Fruit fly (Drosophila melanogaster): ENCODE results near the gene Pif1A.

The Pif1A gene

dm6 chr3R:8818239-8818638 is 17.3 kb upstream of the Pif1A start:
- TF ChIP-seq noc (tag; optimal IDR thresholded peaks at IDR 0.05), result no peak

dm6 chr3R:8815074-8815473 is 14.1 kb upstream of the Pif1A start:
- no peak for TF ChIP-seq noc (tag; optimal IDR thresholded peaks at IDR 0.05)

- peak; percentile 47 for TF ChIP-seq noc (tag; optimal IDR thresholded peaks at IDR 0.05)
These were observed 13.2 kb upstream of the Pif1A start for dm6 chr3R:8814029-8814647.

dm6 chr3R:8813164-8813629 is 12.2 kb upstream of the Pif1A start, which contains the start of gene CG9837:
Gene CG9837 (minus strand): TSS chr3R:8813579.
- TF ChIP-seq noc (tag; optimal IDR thresholded peaks at IDR 0.05), result no peak

dm6 chr3R:8812342-8812966 is 11.5 kb upstream of the Pif1A start:
- TF ChIP-seq noc (tag; optimal IDR thresholded peaks at IDR 0.05), result peak; percentile 3

DNA sequence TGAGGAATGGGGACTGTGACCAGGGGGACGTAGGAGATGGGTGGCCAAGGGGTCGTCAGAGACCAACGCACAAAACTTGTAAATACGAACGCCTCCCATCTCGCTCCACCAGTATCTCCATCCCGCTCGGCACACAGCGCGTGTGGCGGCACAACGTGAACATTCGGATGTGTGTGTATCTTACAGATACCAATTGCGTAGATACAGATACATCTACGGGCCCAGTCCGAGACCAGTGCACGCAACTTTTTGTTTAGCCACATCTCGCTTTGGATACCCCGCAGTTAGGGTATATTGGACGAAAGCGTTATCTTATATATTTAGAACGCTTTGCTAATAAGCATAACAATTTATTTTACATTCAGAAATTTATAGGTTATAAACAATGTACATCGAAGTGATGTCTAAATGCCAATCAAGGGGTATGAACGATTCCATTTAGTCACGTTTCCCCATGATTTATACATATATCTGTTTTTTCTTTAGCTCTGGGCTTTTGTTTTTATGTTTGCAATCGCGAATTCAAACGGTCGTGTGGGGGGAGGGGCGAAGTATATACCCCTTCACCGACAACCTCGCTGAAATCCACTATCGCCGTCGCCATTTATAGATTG is 10.5 kb upstream of the Pif1A start:
- TF ChIP-seq noc (tag; optimal IDR thresholded peaks at IDR 0.05), result peak; percentile 100

DNA sequence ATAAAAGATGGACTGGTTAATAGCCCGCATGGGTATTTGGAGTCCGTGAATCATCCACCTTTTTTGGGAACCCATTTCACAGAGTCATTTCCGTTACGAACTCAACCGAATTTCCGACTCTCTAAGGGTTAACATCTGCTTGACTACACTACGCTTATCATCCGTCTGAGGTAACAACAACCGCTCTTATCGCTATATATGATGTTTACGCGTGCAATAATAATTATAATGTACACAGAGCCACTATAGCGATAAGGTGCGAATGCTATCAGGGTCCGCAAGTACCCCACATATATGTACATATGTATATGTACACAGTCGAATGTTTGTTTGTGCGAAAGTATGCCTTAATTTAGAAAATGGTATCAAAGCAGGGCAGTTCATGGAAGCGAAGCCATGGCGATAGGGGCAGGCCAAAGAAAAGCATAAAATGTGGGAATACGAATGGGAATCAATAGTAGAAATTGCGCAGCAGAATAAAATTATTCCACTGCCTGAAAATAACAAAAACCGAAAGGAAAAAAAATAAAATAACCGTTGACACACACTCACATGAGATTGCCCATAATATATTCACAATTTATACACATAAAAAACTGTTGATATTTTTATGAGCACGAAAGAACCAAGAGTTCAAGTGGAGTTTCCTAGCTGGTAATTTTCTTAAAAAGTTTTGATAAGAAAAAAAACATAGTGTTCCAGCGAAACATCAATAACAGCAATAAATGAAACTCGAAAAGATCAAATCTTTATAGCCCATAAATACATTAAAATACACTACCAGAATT is 9.6 kb upstream of the Pif1A start:
- peak; percentile 74 for TF ChIP-seq noc (tag; optimal IDR thresholded peaks at IDR 0.05)

DNA sequence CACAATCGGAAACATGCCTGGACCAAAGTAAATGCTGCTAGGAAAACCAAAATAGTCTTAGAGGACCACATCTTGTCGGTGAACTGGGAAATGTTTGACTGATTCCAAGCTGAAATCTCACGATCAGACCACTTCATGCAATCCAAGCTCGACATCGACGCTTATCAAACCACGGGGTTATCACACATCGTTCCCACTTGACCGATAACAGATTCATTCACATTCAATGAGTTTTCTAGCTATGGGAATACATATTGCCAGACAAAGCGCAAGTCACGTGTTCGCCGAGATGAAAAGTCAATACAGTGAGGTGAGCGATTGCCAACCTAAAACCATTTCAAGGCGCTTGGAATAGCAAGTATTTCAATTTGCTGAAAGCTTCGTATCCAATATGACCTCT is 8.7 kb upstream of the Pif1A start:
- TF ChIP-seq noc (tag; optimal IDR thresholded peaks at IDR 0.05), result peak; percentile 29

dm6 chr3R:8808518-8808921 is 7.5 kb upstream of the Pif1A start:
- peak; percentile 30 for TF ChIP-seq noc (tag; optimal IDR thresholded peaks at IDR 0.05)

DNA sequence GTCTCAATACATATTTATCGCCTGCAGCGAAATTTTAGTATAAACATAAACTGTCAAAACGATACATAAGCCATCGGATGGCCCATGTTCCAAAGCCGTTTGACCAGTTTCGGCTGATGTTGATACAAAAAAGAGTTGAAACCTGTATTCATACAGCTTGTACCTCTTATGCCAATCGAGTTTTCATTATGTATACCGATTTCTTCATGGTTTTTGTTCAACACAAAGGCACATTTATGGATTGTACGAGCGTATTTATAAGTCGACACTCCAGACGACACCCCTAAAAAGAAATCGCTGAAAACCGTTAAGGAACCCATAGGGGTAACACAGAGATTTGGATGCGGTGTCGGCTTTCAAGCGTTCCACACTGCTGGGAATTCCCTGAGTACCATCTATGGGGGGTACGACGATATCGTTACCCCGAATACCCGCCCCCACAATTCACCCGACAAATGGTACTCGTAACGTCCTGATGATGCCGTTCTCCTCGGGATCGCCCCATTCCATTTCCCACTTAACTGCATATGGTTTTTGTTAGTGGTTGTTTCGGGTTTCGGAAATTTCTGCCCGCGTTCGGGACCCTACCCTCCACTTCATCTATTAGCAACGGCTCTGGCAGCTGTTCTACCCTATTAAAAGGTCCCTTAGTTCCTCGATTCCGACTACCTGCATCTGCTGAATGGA is 7.0 kb upstream of the Pif1A start:
- no peak for TF ChIP-seq noc (tag; optimal IDR thresholded peaks at IDR 0.05)

DNA sequence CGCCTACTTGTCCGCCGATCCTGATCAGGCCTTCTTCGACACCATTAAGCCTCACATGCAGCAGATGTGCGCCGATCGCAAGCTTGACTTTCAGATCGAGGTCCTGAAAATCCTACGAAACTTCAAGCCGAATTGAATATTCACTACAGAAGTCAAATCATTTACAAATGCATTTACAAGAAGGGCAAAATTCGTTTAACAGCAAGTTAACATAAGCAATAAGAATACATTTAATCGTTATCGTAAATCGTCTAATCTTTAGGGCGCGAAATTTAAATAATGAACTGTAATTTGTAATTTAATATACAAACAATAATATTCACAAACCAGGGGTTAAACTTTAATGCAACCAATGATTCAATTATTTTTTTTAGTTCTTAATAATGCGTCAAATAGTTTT is 6.1 kb upstream of the Pif1A start:
- no peak for TF ChIP-seq noc (tag; optimal IDR thresholded peaks at IDR 0.05)

DNA sequence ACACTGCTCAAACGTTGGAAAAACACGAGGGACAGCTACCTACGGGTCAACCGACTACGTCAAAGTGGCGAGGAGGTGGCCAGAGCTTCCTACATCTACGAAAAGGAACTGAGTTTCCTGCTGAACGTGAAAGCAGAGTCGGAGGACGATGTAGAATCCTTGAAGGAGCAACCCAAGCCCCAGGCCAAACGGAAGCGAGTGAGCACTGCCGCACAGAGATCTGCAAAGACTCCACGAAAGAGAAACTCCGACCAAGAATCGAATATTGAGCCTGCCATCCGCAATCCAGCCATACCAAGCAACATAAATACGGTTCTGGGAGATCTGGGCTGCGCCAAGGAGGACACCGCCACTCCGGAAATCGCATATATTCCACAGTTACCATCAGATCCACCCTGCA is 5.7 kb upstream of the Pif1A start:
- TF ChIP-seq noc (tag; optimal IDR thresholded peaks at IDR 0.05), result no peak

- no peak for TF ChIP-seq noc (tag; optimal IDR thresholded peaks at IDR 0.05)
These were observed 5.1 kb upstream of the Pif1A start, which contains the start of gene hng2 for dm6 chr3R:8806104-8806503. Gene hng2 (plus strand): TSS chr3R:8806322.

DNA sequence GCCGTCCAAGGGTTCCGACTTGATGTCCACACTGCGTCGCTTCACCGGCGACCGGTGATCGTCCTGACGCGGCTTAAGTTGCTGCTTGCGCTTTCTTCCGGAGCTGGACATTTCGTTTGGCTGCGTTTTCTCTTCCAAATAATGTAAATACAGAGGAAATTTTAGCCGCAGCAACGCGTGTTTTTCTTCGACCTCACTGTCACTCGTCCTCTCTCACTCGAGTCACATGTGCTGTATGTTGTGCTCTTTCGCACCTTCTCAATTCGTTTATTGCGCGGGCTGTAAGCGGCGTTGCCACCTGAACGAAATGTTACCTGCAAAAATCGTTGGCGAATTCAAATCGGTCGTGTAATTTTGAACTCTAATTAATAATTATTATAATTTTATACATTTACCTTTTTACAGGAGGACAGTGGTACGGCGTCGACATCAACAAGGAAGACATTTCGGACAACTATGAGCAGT is 4.4 kb upstream of the Pif1A start, which contains the start of gene CG9839:
Gene CG9839 (minus strand): TSS at position 415 of the 465 bp plus-strand sequence.
- no peak for TF ChIP-seq noc (tag; optimal IDR thresholded peaks at IDR 0.05)

dm6 chr3R:8799866-8800265 is 1.1 kb downstream of the Pif1A start:
- TF ChIP-seq noc (tag; optimal IDR thresholded peaks at IDR 0.05), result no peak

Data from whole organism, larva.